Worm (Caenorhabditis elegans) whole organism, young adult: ENCODE data around the gene Y41D4B.14.

ENCODE experiments used
- Y79H2A.3 ChIP-seq: fragments of 200-800 bp; sonication (Bioruptor generic); conservative IDR thresholded peaks from 2 replicates; pipeline ENCODE4 v1.3.6; 2022; ENCODE audit warnings: missing genetic modification reagents, missing genetic modification characterization, missing compliant biosample characterization
- ZK185.1 ChIP-seq: sonication (generic microtip); optimal IDR thresholded peaks from 2 replicates; lab custom pipeline; 2016; ENCODE audit warnings: mild to moderate bottlenecking, missing genetic modification characterization, missing compliant biosample characterization; ENCODE audit not compliant: poor library complexity, severe bottlenecking
- ama-1 ChIP-seq, 3 experiments: fragments of 150-350 bp in 1 of 3; sonication (generic microtip) in 2 of 3; optimal IDR thresholded peaks; 2 replicates each; lab custom pipeline; 2014 to 2018; ENCODE audit warnings: missing biosample characterization in 2 of 3, missing genetic modification characterization in 2 of 3, missing genetic modification reagents in 2 of 3
- let-607 ChIP-seq, 2 experiments: fragments of 200-800 bp in 1 of 2; sonication (Bioruptor generic) in 1 of 2; sonication (generic microtip) in 1 of 2; optimal IDR thresholded peaks; 2 replicates each; lab custom pipeline; 2016 to 2018; ENCODE audit warnings: mild to moderate bottlenecking in 2 of 2, missing compliant biosample characterization in 2 of 2, missing genetic modification characterization in 2 of 2, moderate library complexity in 2 of 2, missing genotype in 1 of 2
- mxl-1 ChIP-seq: sonication (generic microtip); optimal IDR thresholded peaks from 2 replicates; lab custom pipeline; 2016; ENCODE audit warnings: missing genetic modification characterization, missing compliant biosample characterization
- zfh-2 ChIP-seq: fragments of 200-800 bp; sonication (Bioruptor generic); conservative IDR thresholded peaks from 2 replicates; pipeline ENCODE4 v1.3.6; 2022; ENCODE audit warnings: missing genetic modification reagents, missing genetic modification characterization, missing compliant biosample characterization
- ztf-22 ChIP-seq: fragments of 200-800 bp; sonication (Bioruptor generic); optimal IDR thresholded peaks from 2 replicates; lab custom pipeline; 2018; ENCODE audit warnings: mild to moderate bottlenecking, missing genetic modification characterization, moderate library complexity, missing compliant biosample characterization

ce11 chrIV:1605276-1605762 lies 28.5 kb downstream of the Y41D4B.14 start, which contains the start of gene Y41D4B.11:
- TF ChIP-seq ZK185.1 (tag; lab: Kevin White, UChicago) (no peak), ztf-22 (GFP tag; lab: Kevin White, UChicago) (no peak), mxl-1 (tag; lab: Kevin White, UChicago) (no peak), let-607 (tag; optimal IDR thresholded peaks at IDR 0.05; lab: Kevin White, UChicago) (no peak), zfh-2 (GFP tag; lab: Robert Waterston, UW) (no peak), Y79H2A.3 (GFP tag; lab: Robert Waterston, UW) (no peak), ama-1 (optimal IDR thresholded peaks at IDR 0.05; lab: Kevin White, UChicago) (no peak), ama-1 (GFP tag; optimal IDR thresholded peaks at IDR 0.05; lab: Kevin White, UChicago) (no peak)
